Fruit fly (Drosophila melanogaster) whole organism, embryonic: ENCODE results near the gene Gbs-76A.

ENCODE experiments used
- Adf1 ChIP-seq: fragments of 200-800 bp; sonication (Bioruptor generic); IDR thresholded peaks from 2 replicates; pipeline ENCODE4 v1.3.6; 2022; ENCODE audit warnings: missing biosample characterization, missing genetic modification characterization
- CG10209 ChIP-seq: fragments of 200-800 bp; sonication (Bioruptor generic); optimal IDR thresholded peaks from 3 replicates; lab custom pipeline; 2017; ENCODE audit warnings: missing biosample characterization, mild to moderate bottlenecking, missing genetic modification characterization, missing genetic modification reagents
- CG10321 ChIP-seq: fragments of 200-800 bp; sonication (Bioruptor generic); IDR thresholded peaks from 2 replicates; pipeline ENCODE4 v1.3.6; 2022; ENCODE audit warnings: missing biosample characterization, missing genetic modification characterization
- CG10543 ChIP-seq: fragments of 200-800 bp; sonication (Bioruptor generic); optimal IDR thresholded peaks from 3 replicates; lab custom pipeline; 2017; ENCODE audit warnings: missing biosample characterization, mild to moderate bottlenecking, missing genetic modification characterization, moderate library complexity
- CG10959 ChIP-seq: fragments of 200-800 bp; sonication (Bioruptor generic); IDR thresholded peaks from 2 replicates; pipeline ENCODE4 v1.3.6; 2022; ENCODE audit warnings: missing biosample characterization, missing genetic modification characterization
- CG11085 ChIP-seq: fragments of 200-800 bp; sonication (Bioruptor generic); IDR thresholded peaks from 2 replicates; pipeline ENCODE4 v1.3.6; 2022; ENCODE audit warnings: missing biosample characterization, missing genetic modification characterization
- CG11398 ChIP-seq: fragments of 200-800 bp; sonication (Bioruptor generic); optimal IDR thresholded peaks from 2 replicates; lab custom pipeline; 2016; ENCODE audit warnings: missing biosample characterization, missing genetic modification characterization
- CG1233 ChIP-seq: fragments of 200-800 bp; sonication (Bioruptor generic); optimal IDR thresholded peaks from 4 replicates; lab custom pipeline; 2018; ENCODE audit warnings: missing biosample characterization, mild to moderate bottlenecking, missing genetic modification characterization
- CG12391 ChIP-seq: fragments of 200-800 bp; sonication (Bioruptor generic); optimal IDR thresholded peaks from 3 replicates; lab custom pipeline; 2018; ENCODE audit warnings: missing biosample characterization, mild to moderate bottlenecking, missing genetic modification characterization, moderate library complexity
- CG15011 ChIP-seq: fragments of 200-800 bp; sonication (Bioruptor generic); optimal IDR thresholded peaks from 3 replicates; lab custom pipeline; 2018; ENCODE audit warnings: missing biosample characterization, mild to moderate bottlenecking, missing genetic modification characterization
- CG18476 ChIP-seq: fragments of 200-800 bp; sonication (Bioruptor generic); optimal IDR thresholded peaks from 2 replicates; lab custom pipeline; 2016; ENCODE audit warnings: missing biosample characterization, mild to moderate bottlenecking, missing genetic modification characterization
- CG3281 ChIP-seq: fragments of 200-800 bp; sonication (Bioruptor generic); optimal IDR thresholded peaks from 3 replicates; lab custom pipeline; 2017; ENCODE audit warnings: missing biosample characterization, mild to moderate bottlenecking, missing genetic modification characterization
- CG34376 ChIP-seq: fragments of 200-800 bp; sonication (Bioruptor generic); optimal IDR thresholded peaks from 2 replicates; lab custom pipeline; 2018; ENCODE audit warnings: missing biosample characterization, mild to moderate bottlenecking, missing genetic modification characterization
- CG7357 ChIP-seq: fragments of 200-800 bp; sonication (Bioruptor generic); IDR thresholded peaks from 3 replicates; pipeline ENCODE4 v1.3.6; 2022; ENCODE audit warnings: missing biosample characterization, missing genetic modification characterization
- CG7556 ChIP-seq: fragments of 200-800 bp; sonication (Bioruptor generic); optimal IDR thresholded peaks from 2 replicates; lab custom pipeline; 2017; ENCODE audit warnings: missing biosample characterization, mild to moderate bottlenecking, missing genetic modification characterization
- CG7745 ChIP-seq: fragments of 200-800 bp; sonication (Bioruptor generic); optimal IDR thresholded peaks from 2 replicates; lab custom pipeline; 2018; ENCODE audit warnings: missing biosample characterization, mild to moderate bottlenecking, missing genetic modification characterization, moderate library complexity
- Dfd ChIP-seq, 2 experiments: fragments of >200 bp; optimal IDR thresholded peaks; 2 replicates each; lab custom pipeline; 2017; ENCODE audit warnings: missing biosample characterization in 2 of 2, missing genetic modification characterization in 2 of 2
- GATAe ChIP-seq: fragments of 200-800 bp; sonication (Bioruptor generic); conservative IDR thresholded peaks from 2 replicates; pipeline ENCODE4 v1.3.6; 2022; ENCODE audit warnings: missing biosample characterization, missing genetic modification characterization
- H2.0 ChIP-seq: fragments of 200-800 bp; sonication (Bioruptor generic); IDR thresholded peaks from 2 replicates; pipeline ENCODE4 v1.3.6; 2022; ENCODE audit warnings: missing biosample characterization, missing genetic modification characterization
- Max ChIP-seq: fragments of 200-800 bp; sonication (Bioruptor generic); optimal IDR thresholded peaks from 2 replicates; lab custom pipeline; 2016; ENCODE audit warnings: missing biosample characterization, mild to moderate bottlenecking, missing genetic modification characterization
- Med ChIP-seq: fragments of 200-800 bp; sonication (Bioruptor generic); peaks from one replicate; lab custom pipeline; 2016; ENCODE audit warnings: missing biosample characterization, missing genetic modification characterization, mild to moderate bottlenecking, inconsistent platforms, moderate library complexity
- Pdp1 ChIP-seq, 2 experiments: fragments of 200-800 bp; sonication (Bioruptor generic); optimal IDR thresholded peaks; 3 replicates each; lab custom pipeline; 2016; ENCODE audit warnings: missing biosample characterization in 2 of 2, missing genetic modification characterization in 2 of 2, mild to moderate bottlenecking in 1 of 2, moderate library complexity in 1 of 2
- Sin3A ChIP-seq: fragments of >200 bp; optimal IDR thresholded peaks from 2 replicates; lab custom pipeline; 2018
- Sry-δ ChIP-seq: fragments of 200-800 bp; sonication (Bioruptor generic); optimal IDR thresholded peaks from 2 replicates; lab custom pipeline; 2016; ENCODE audit warnings: missing biosample characterization, missing genetic modification characterization
- Ssrp ChIP-seq: fragments of 200-800 bp; sonication (Bioruptor generic); optimal IDR thresholded peaks from 2 replicates; lab custom pipeline; 2018; ENCODE audit warnings: missing biosample characterization, mild to moderate bottlenecking, missing genetic modification characterization, moderate library complexity
- TFAM ChIP-seq: fragments of 200-800 bp; sonication (Bioruptor generic); optimal IDR thresholded peaks from 2 replicates; lab custom pipeline; 2017; ENCODE audit warnings: missing biosample characterization, missing genetic modification characterization, inconsistent platforms
- Vsx1 ChIP-seq: fragments of 200-800 bp; sonication (Bioruptor generic); optimal IDR thresholded peaks from 2 replicates; lab custom pipeline; 2017; ENCODE audit warnings: missing biosample characterization, mild to moderate bottlenecking, missing genetic modification characterization, missing genetic modification reagents
- amos ChIP-seq: fragments of 200-800 bp; sonication (Bioruptor generic); IDR thresholded peaks from 2 replicates; pipeline ENCODE4 v1.3.6; 2022; ENCODE audit warnings: missing biosample characterization, missing genetic modification characterization; ENCODE audit not compliant: partially characterized antibody
- bbx ChIP-seq: fragments of 200-800 bp; sonication (Bioruptor generic); IDR thresholded peaks from 2 replicates; pipeline ENCODE4 v1.3.6; 2022; ENCODE audit warnings: missing biosample characterization, missing genetic modification characterization; ENCODE audit not compliant: partially characterized antibody
- cad ChIP-seq: fragments of >200 bp; optimal IDR thresholded peaks from 2 replicates; lab custom pipeline; 2017; ENCODE audit warnings: missing biosample characterization, missing genetic modification characterization
- caup ChIP-seq: fragments of 200-800 bp; sonication (Bioruptor generic); optimal IDR thresholded peaks from 3 replicates; lab custom pipeline; 2017; ENCODE audit warnings: missing biosample characterization, mild to moderate bottlenecking, missing genetic modification characterization, moderate library complexity; ENCODE audit not compliant: severe bottlenecking
- crol ChIP-seq: fragments of 200-800 bp; sonication (Bioruptor generic); IDR thresholded peaks from 2 replicates; pipeline ENCODE4 v1.3.6; 2022; ENCODE audit warnings: missing biosample characterization, missing genetic modification characterization
- dan ChIP-seq: fragments of 200-800 bp; sonication (Bioruptor generic); IDR thresholded peaks from 2 replicates; pipeline ENCODE4 v1.3.6; 2022; ENCODE audit warnings: missing biosample characterization, missing genetic modification characterization
- exex ChIP-seq: fragments of 200-800 bp; sonication (Bioruptor generic); optimal IDR thresholded peaks from 4 replicates; lab custom pipeline; 2018; ENCODE audit warnings: missing biosample characterization, mild to moderate bottlenecking, missing genetic modification characterization, moderate library complexity
- ftz-f1 ChIP-seq: fragments of 200-800 bp; sonication (Bioruptor generic); optimal IDR thresholded peaks from 2 replicates; lab custom pipeline; 2016; ENCODE audit warnings: missing biosample characterization, missing genetic modification characterization
- grn ChIP-seq: fragments of 200-800 bp; sonication (Bioruptor generic); optimal IDR thresholded peaks from 3 replicates; lab custom pipeline; 2017; ENCODE audit warnings: missing biosample characterization, missing genetic modification characterization
- gro ChIP-seq: fragments of 200-800 bp; sonication (Bioruptor generic); optimal IDR thresholded peaks from 2 replicates; lab custom pipeline; 2016; ENCODE audit warnings: missing biosample characterization, missing genetic modification characterization
- peb ChIP-seq: fragments of 200-800 bp; sonication (Bioruptor generic); IDR thresholded peaks from 2 replicates; pipeline ENCODE4 v1.3.6; 2022; ENCODE audit warnings: missing biosample characterization, missing genetic modification characterization
- pros ChIP-seq: fragments of 200-800 bp; sonication (Bioruptor generic); optimal IDR thresholded peaks from 3 replicates; lab custom pipeline; 2019; ENCODE audit warnings: missing biosample characterization, mild to moderate bottlenecking, missing genetic modification characterization, moderate library complexity
- sens-2 ChIP-seq: fragments of 200-800 bp; sonication (Bioruptor generic); IDR thresholded peaks from 2 replicates; pipeline ENCODE4 v1.3.6; 2022; ENCODE audit warnings: missing biosample characterization, missing genetic modification characterization
- sisA ChIP-seq: fragments of 200-800 bp; sonication (Bioruptor generic); IDR thresholded peaks from 2 replicates; pipeline ENCODE4 v1.3.6; 2022; ENCODE audit warnings: missing biosample characterization, missing genetic modification characterization
- stc ChIP-seq: fragments of 200-800 bp; sonication (Bioruptor generic); IDR thresholded peaks from 2 replicates; pipeline ENCODE4 v1.3.6; 2022; ENCODE audit warnings: missing biosample characterization, missing genetic modification characterization
- sug ChIP-seq: fragments of 200-800 bp; optimal IDR thresholded peaks from 2 replicates; lab custom pipeline; 2019; ENCODE audit warnings: missing biosample characterization, mild to moderate bottlenecking, missing genetic modification characterization, moderate library complexity
- toy ChIP-seq: fragments of 200-800 bp; sonication (Bioruptor generic); IDR thresholded peaks from 2 replicates; pipeline ENCODE4 v1.3.6; 2022; ENCODE audit warnings: missing biosample characterization, missing genetic modification characterization
- vnd ChIP-seq: fragments of 200-800 bp; sonication (Bioruptor generic); IDR thresholded peaks from 3 replicates; pipeline ENCODE4 v1.3.6; 2022; ENCODE audit warnings: missing biosample characterization, missing genetic modification characterization; ENCODE audit not compliant: partially characterized antibody
- wor ChIP-seq: fragments of 200-800 bp; sonication (Bioruptor generic); IDR thresholded peaks from 2 replicates; pipeline ENCODE4 v1.3.6; 2022; ENCODE audit warnings: missing biosample characterization, missing genetic modification characterization
- zen ChIP-seq: fragments of 200-800 bp; sonication (Bioruptor generic); optimal IDR thresholded peaks from 3 replicates; lab custom pipeline; 2018; ENCODE audit warnings: missing biosample characterization, mild to moderate bottlenecking, missing genetic modification characterization, moderate library complexity
- zfh2 ChIP-seq: fragments of 200-800 bp; sonication (Bioruptor generic); optimal IDR thresholded peaks from 2 replicates; lab custom pipeline; 2016; ENCODE audit warnings: missing biosample characterization, missing genetic modification characterization

The Gbs-76A gene

dm6 chr3L:19260278-19260803 lies 32.2 kb downstream of the Gbs-76A start, which contains the start of gene nes (continued):
- TF ChIP-seq dan (GFP tag; lab: Robert Waterston, UW) (no peak), CG3281 (GFP tag; lab: Kevin White, UChicago) (no peak), ftz-f1 (GFP tag; lab: Kevin White, UChicago) (peak; percentile 84), stc (GFP tag; lab: Robert Waterston, UW) (no peak; the same call in 1 of the 2 replicates), CG1233 (no peak), crol (GFP tag; lab: Robert Waterston, UW) (peak; percentile 88), Med (GFP tag; lab: Kevin White, UChicago) (peak; percentile 78), CG11398 (GFP tag; lab: Kevin White, UChicago) (no peak), CG18476 (GFP tag; lab: Kevin White, UChicago) (no peak), CG10321 (GFP tag; lab: Robert Waterston, UW) (no peak), CG7745 (no peak), CG11085 (GFP tag; lab: Robert Waterston, UW) (no peak), Sin3A (peak; percentile 18)
- TF ChIP-seq, all 482 proteins: peak for 89

DNA sequence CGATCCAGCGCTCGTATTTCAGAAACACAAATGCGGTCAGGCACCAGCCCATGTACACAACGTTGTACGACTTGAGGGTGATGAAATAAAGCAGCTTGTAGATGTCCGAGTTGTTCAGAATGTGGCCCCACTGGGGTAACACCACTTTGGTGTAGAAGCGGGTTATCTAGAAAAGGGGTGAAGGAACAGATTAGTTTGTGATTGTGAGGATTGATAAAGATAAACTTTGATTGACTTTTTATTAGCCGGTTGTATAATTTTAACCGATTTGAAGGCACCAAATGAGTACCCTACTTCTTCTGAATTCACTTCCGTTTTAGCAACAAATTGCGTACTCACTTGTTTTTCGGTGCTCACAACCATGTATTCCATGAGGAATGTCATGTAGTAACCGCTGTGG lies 34.4 kb downstream of the Gbs-76A start:
- peak; percentile 93 for TF ChIP-seq sug (tag; lab: Kevin White, UChicago)
- TF ChIP-seq Max (GFP tag; lab: Kevin White, UChicago): no peak
- TF ChIP-seq Sry-δ (GFP tag; lab: Kevin White, UChicago): no peak
- TF ChIP-seq GATAe (GFP tag; lab: Robert Waterston, UW): 0 out of 2 replicates have a peak, but pooled peaks have one; percentile 31
- no peak for TF ChIP-seq CG10959 (GFP tag; lab: Robert Waterston, UW)
- no peak for TF ChIP-seq CG10209 (GFP tag; lab: Kevin White, UChicago)
- TF ChIP-seq Vsx1: peak; percentile 44
- peak in 1 of 2 experiments; percentile 63 for TF ChIP-seq Pdp1 (GFP tag; optimal IDR thresholded peaks at IDR 0.05; lab: Kevin White, UChicago)
- peak; percentile 86 for TF ChIP-seq exex
- TF ChIP-seq CG10543: peak; percentile 27
- no peak for TF ChIP-seq CG3281 (GFP tag; lab: Kevin White, UChicago)
- no peak for TF ChIP-seq CG12391
- peak; percentile 4 for TF ChIP-seq CG34376 (GFP tag; lab: Kevin White, UChicago)
- no peak for TF ChIP-seq cad
- TF ChIP-seq sisA (GFP tag; lab: Robert Waterston, UW): no peak
- peak; percentile 77 for TF ChIP-seq grn (GFP tag; lab: Kevin White, UChicago)
- TF ChIP-seq sens-2: peak; percentile 80; the same call in 1 of the 2 replicates

DNA sequence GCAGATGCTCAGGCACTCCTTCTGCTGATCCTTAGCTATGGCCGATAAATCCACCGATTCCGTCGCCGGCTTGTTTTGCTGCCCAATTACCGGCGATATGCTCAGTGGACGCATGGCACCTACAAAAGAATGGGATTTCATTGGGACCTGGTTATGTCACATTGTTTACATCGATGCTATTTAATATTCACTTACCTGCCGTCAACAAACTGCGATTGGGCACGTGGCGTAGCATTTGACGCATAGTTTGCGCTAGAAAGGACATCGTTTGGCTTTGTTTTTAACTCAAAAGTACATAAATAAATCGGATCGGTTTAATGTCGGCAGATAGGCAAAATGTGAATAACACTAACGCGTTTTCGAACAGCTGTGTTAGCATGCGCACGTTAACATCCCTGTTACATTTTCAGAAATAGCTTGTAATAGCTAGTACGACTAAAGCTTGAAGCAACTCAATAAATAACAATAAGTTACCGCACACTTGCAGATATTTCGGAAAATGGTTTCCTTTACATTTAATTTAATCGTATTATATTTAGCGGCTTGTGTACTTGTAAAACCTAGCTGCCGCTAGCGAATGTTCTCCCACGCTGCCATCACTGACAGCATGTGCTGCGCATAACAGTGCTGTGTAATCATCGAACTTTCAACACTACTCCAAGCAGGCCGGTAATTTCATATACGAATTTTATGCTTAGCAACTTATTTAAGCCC lies 37.7 kb downstream of the Gbs-76A start, which contains the start of the genes mRpL21 and rept:
Gene mRpL21, minus strand, starts transcription at position 347 of the 714 bp plus-strand sequence.
Gene rept, plus strand, starts transcription at position 626 of the 714 bp plus-strand sequence.
- TF ChIP-seq zen (tag; lab: Kevin White, UChicago): peak; percentile 45
- TF ChIP-seq CG15011 (GFP tag; lab: Kevin White, UChicago): no peak
- no peak for TF ChIP-seq crol (GFP tag; lab: Robert Waterston, UW)
- no peak for TF ChIP-seq toy (GFP tag; lab: Robert Waterston, UW)
- TF ChIP-seq gro: peak; percentile 58
- TF ChIP-seq caup (GFP tag; lab: Kevin White, UChicago): peak; percentile 63
- no peak for TF ChIP-seq TFAM (GFP tag; lab: Kevin White, UChicago)
- no peak for TF ChIP-seq vnd (GFP tag; lab: Robert Waterston, UW)
- no peak for TF ChIP-seq amos (GFP tag; lab: Robert Waterston, UW)
- peak; percentile 38 for TF ChIP-seq CG7556 (GFP tag; lab: Kevin White, UChicago)
- no peak for TF ChIP-seq Dfd (GFP tag; optimal IDR thresholded peaks at IDR 0.05; lab: Kevin White, UChicago)
- TF ChIP-seq Adf1 (GFP tag; lab: Robert Waterston, UW): peak; percentile 51
- no peak for TF ChIP-seq pros (GFP tag; lab: Kevin White, UChicago)
- TF ChIP-seq peb (GFP tag; lab: Robert Waterston, UW): no peak
- no peak for TF ChIP-seq bbx
- peak; percentile 40 for TF ChIP-seq H2.0 (GFP tag; lab: Robert Waterston, UW)
- TF ChIP-seq Ssrp (tag; lab: Kevin White, UChicago): peak; percentile 3
- no peak for TF ChIP-seq wor (GFP tag; lab: Robert Waterston, UW)
- TF ChIP-seq Sry-δ (GFP tag; lab: Kevin White, UChicago): peak; percentile 55
- peak; percentile 74 for TF ChIP-seq zfh2
- no peak for TF ChIP-seq CG7357 (GFP tag; lab: Robert Waterston, UW)
